Fruit fly (Drosophila melanogaster) whole organism, embryonic: ENCODE data around the gene bark.

Source experiments
- ATbp ChIP-seq: fragments of 200-800 bp; sonication (Bioruptor generic); optimal IDR thresholded peaks from 2 replicates; lab custom pipeline; 2017; ENCODE audit warnings: missing biosample characterization, mild to moderate bottlenecking, missing genetic modification characterization, missing genetic modification reagents
- Atf6 ChIP-seq: fragments of 200-800 bp; sonication (Bioruptor generic); IDR thresholded peaks from 2 replicates; pipeline ENCODE4 v1.3.6; 2022; ENCODE audit warnings: missing biosample characterization, missing genetic modification characterization
- B-H2 ChIP-seq: fragments of 200-800 bp; sonication (Bioruptor generic); optimal IDR thresholded peaks from 2 replicates; lab custom pipeline; 2018; ENCODE audit warnings: missing biosample characterization, mild to moderate bottlenecking, missing genetic modification characterization
- Bteb2 ChIP-seq: fragments of 200-800 bp; sonication (Bioruptor generic); optimal IDR thresholded peaks from 2 replicates; lab custom pipeline; 2016; ENCODE audit warnings: missing biosample characterization, missing genetic modification characterization
- CG10366 ChIP-seq: fragments of 200-800 bp; sonication (Bioruptor generic); IDR thresholded peaks from 2 replicates; pipeline ENCODE4 v1.3.6; 2022; ENCODE audit warnings: missing biosample characterization, missing genetic modification characterization
- CG11504 ChIP-seq: fragments of 200-800 bp; sonication (Bioruptor generic); optimal IDR thresholded peaks from 3 replicates; lab custom pipeline; 2019; ENCODE audit warnings: missing biosample characterization, mild to moderate bottlenecking, missing genetic modification characterization, moderate library complexity
- CG12219 ChIP-seq: fragments of 200-800 bp; sonication (Bioruptor generic); optimal IDR thresholded peaks from 3 replicates; lab custom pipeline; 2018; ENCODE audit warnings: missing biosample characterization, mild to moderate bottlenecking, missing genetic modification characterization
- CG13775 ChIP-seq: fragments of 200-800 bp; sonication (Bioruptor generic); optimal IDR thresholded peaks from 3 replicates; lab custom pipeline; 2017; ENCODE audit warnings: missing biosample characterization, mild to moderate bottlenecking, missing genetic modification characterization
- CG14965 ChIP-seq: fragments of 200-800 bp; sonication (Bioruptor generic); optimal IDR thresholded peaks from 2 replicates; lab custom pipeline; 2016; ENCODE audit warnings: missing biosample characterization, missing genetic modification characterization, borderline replicate concordance
- CG1602 ChIP-seq: fragments of 200-800 bp; sonication (Bioruptor generic); optimal IDR thresholded peaks from 3 replicates; lab custom pipeline; 2016; ENCODE audit warnings: missing biosample characterization, missing genetic modification characterization
- CG17186 ChIP-seq: fragments of 200-800 bp; sonication (Bioruptor generic); optimal IDR thresholded peaks from 3 replicates; lab custom pipeline; 2017; ENCODE audit warnings: missing biosample characterization, missing genetic modification reagents, missing genetic modification characterization
- CG17568 ChIP-seq: fragments of 200-800 bp; sonication (Bioruptor generic); optimal IDR thresholded peaks from 2 replicates; lab custom pipeline; 2018; ENCODE audit warnings: missing biosample characterization, mild to moderate bottlenecking, missing genetic modification characterization, moderate library complexity
- CG17612 ChIP-seq: fragments of 200-800 bp; sonication (Bioruptor generic); IDR thresholded peaks from 2 replicates; pipeline ENCODE4 v1.3.6; 2022; ENCODE audit warnings: missing biosample characterization, missing genetic modification characterization
- CG17829 ChIP-seq: fragments of 200-800 bp; optimal IDR thresholded peaks from 2 replicates; lab custom pipeline; 2019; ENCODE audit warnings: missing biosample characterization, mild to moderate bottlenecking, missing genetic modification characterization, moderate library complexity
- CG2129 ChIP-seq: fragments of 200-800 bp; sonication (Bioruptor generic); IDR thresholded peaks from 2 replicates; pipeline ENCODE4 v1.3.6; 2022; ENCODE audit warnings: missing biosample characterization, missing genetic modification characterization; ENCODE audit not compliant: partially characterized antibody
- CG3847 ChIP-seq: fragments of 200-800 bp; sonication (Bioruptor generic); IDR thresholded peaks from 2 replicates; pipeline ENCODE4 v1.3.6; 2022; ENCODE audit warnings: missing biosample characterization, missing genetic modification characterization
- CG4854 ChIP-seq: fragments of 200-800 bp; sonication (Bioruptor generic); optimal IDR thresholded peaks from 2 replicates; lab custom pipeline; 2016; ENCODE audit warnings: missing biosample characterization, missing genetic modification characterization, inconsistent platforms
- CTCF ChIP-seq: fragments of 200-800 bp; sonication (Bioruptor generic); optimal IDR thresholded peaks from 2 replicates; lab custom pipeline; 2017; ENCODE audit warnings: missing biosample characterization, mild to moderate bottlenecking, missing genetic modification characterization, moderate library complexity
- Camta ChIP-seq: fragments of 200-800 bp; sonication (Bioruptor generic); optimal IDR thresholded peaks from 2 replicates; lab custom pipeline; 2016; ENCODE audit warnings: missing biosample characterization, missing genetic modification characterization
- Dek ChIP-seq: fragments of 200-800 bp; sonication (Bioruptor generic); optimal IDR thresholded peaks from 3 replicates; lab custom pipeline; 2019; ENCODE audit warnings: missing biosample characterization, mild to moderate bottlenecking, missing genetic modification characterization, moderate library complexity
- Dip3 ChIP-seq: fragments of 200-800 bp; sonication (Bioruptor generic); optimal IDR thresholded peaks from 3 replicates; lab custom pipeline; 2016; ENCODE audit warnings: missing biosample characterization, missing genetic modification characterization
- MTF-1 ChIP-seq: fragments of 200-800 bp; sonication (Bioruptor generic); optimal IDR thresholded peaks from 2 replicates; lab custom pipeline; 2018; ENCODE audit warnings: missing biosample characterization, mild to moderate bottlenecking, missing genetic modification characterization, borderline replicate concordance
- NK7.1 ChIP-seq: fragments of 200-800 bp; sonication (Bioruptor generic); optimal IDR thresholded peaks from 3 replicates; lab custom pipeline; 2016; ENCODE audit warnings: missing biosample characterization, missing genetic modification characterization
- Nf-YA ChIP-seq: fragments of 200-800 bp; sonication (Bioruptor generic); IDR thresholded peaks from 2 replicates; pipeline ENCODE4 v1.3.6; 2022; ENCODE audit warnings: missing biosample characterization, missing genetic modification characterization
- Nf-YC ChIP-seq: fragments of 200-800 bp; optimal IDR thresholded peaks from 3 replicates; lab custom pipeline; 2019; ENCODE audit warnings: missing biosample characterization, mild to moderate bottlenecking, missing genetic modification characterization, moderate library complexity
- Oaz ChIP-seq: fragments of 200-800 bp; sonication (Bioruptor generic); IDR thresholded peaks from 2 replicates; pipeline ENCODE4 v1.3.6; 2022; ENCODE audit warnings: missing biosample characterization, missing genetic modification characterization
- PHDP ChIP-seq: fragments of 200-800 bp; sonication (Bioruptor generic); optimal IDR thresholded peaks from 3 replicates; lab custom pipeline; 2018; ENCODE audit warnings: missing biosample characterization, mild to moderate bottlenecking, missing genetic modification characterization, moderate library complexity
- Poxn ChIP-seq: fragments of 200-800 bp; sonication (Bioruptor generic); IDR thresholded peaks from 2 replicates; pipeline ENCODE4 v1.3.6; 2022; ENCODE audit warnings: missing biosample characterization, missing genetic modification characterization
- Xrp1 ChIP-seq: fragments of 200-800 bp; sonication (Bioruptor generic); IDR thresholded peaks from 2 replicates; pipeline ENCODE4 v1.3.6; 2022; ENCODE audit warnings: missing biosample characterization, missing genetic modification characterization
- ems ChIP-seq: fragments of 200-800 bp; sonication (Bioruptor generic); optimal IDR thresholded peaks from 3 replicates; lab custom pipeline; 2016; ENCODE audit warnings: missing biosample characterization, missing genetic modification characterization
- fd3F ChIP-seq: fragments of 200-800 bp; sonication (Bioruptor generic); optimal IDR thresholded peaks from 2 replicates; lab custom pipeline; 2018; ENCODE audit warnings: missing biosample characterization, mild to moderate bottlenecking, missing genetic modification characterization, moderate library complexity
- gem ChIP-seq: fragments of 200-800 bp; sonication (Bioruptor generic); optimal IDR thresholded peaks from 2 replicates; lab custom pipeline; 2019; ENCODE audit warnings: missing biosample characterization, mild to moderate bottlenecking, missing genetic modification characterization, moderate library complexity
- gsb-n ChIP-seq: fragments of 200-800 bp; sonication (Bioruptor generic); optimal IDR thresholded peaks from 3 replicates; lab custom pipeline; 2018; ENCODE audit warnings: missing biosample characterization, mild to moderate bottlenecking, missing genetic modification characterization
- hbn ChIP-seq: fragments of 200-800 bp; sonication (Bioruptor generic); IDR thresholded peaks from 2 replicates; pipeline ENCODE4 v1.3.6; 2022; ENCODE audit warnings: missing biosample characterization, missing genetic modification characterization; ENCODE audit not compliant: partially characterized antibody
- her ChIP-seq: fragments of 200-800 bp; sonication (Bioruptor generic); optimal IDR thresholded peaks from 2 replicates; lab custom pipeline; 2016; ENCODE audit warnings: missing biosample characterization, missing genetic modification characterization
- ind ChIP-seq: fragments of 200-800 bp; sonication (Bioruptor generic); optimal IDR thresholded peaks from 3 replicates; lab custom pipeline; 2016; ENCODE audit warnings: missing biosample characterization, missing genetic modification characterization
- jing ChIP-seq: fragments of 200-800 bp; sonication (Bioruptor generic); optimal IDR thresholded peaks from 2 replicates; lab custom pipeline; 2018; ENCODE audit warnings: missing biosample characterization, mild to moderate bottlenecking, missing genetic modification characterization
- kah ChIP-seq: fragments of 200-800 bp; sonication (Bioruptor generic); optimal IDR thresholded peaks from 2 replicates; lab custom pipeline; 2018; ENCODE audit warnings: missing biosample characterization, mild to moderate bottlenecking, missing genetic modification characterization
- oc ChIP-seq: fragments of 200-800 bp; sonication (Bioruptor generic); optimal IDR thresholded peaks from 2 replicates; lab custom pipeline; 2018; ENCODE audit warnings: missing biosample characterization, mild to moderate bottlenecking, missing genetic modification characterization, moderate library complexity
- org-1 ChIP-seq: fragments of 200-800 bp; sonication (Bioruptor generic); optimal IDR thresholded peaks from 2 replicates; lab custom pipeline; 2017; ENCODE audit warnings: missing biosample characterization, missing genetic modification characterization
- pnt ChIP-seq: fragments of 200-800 bp; sonication (Bioruptor generic); optimal IDR thresholded peaks from 3 replicates; lab custom pipeline; 2016; ENCODE audit warnings: missing biosample characterization, missing genetic modification characterization
- prd ChIP-seq, 3 experiments: fragments of >200 bp in 2 of 3; fragments of 200-800 bp in 1 of 3; sonication (Bioruptor generic) in 1 of 3; optimal IDR thresholded peaks in 2 of 3; IDR thresholded peaks in 1 of 3; 2 replicates in 2 of 3; 3 replicates in 1 of 3; pipeline versions ENCODE4 v1.3.6 to Lab custom; 2017 to 2022; ENCODE audit warnings: missing biosample characterization in 1 of 3, missing genetic modification characterization in 1 of 3
- pum ChIP-seq: fragments of 200-800 bp; sonication (Bioruptor generic); optimal IDR thresholded peaks from 2 replicates; lab custom pipeline; 2016; ENCODE audit warnings: missing biosample characterization, missing genetic modification characterization
- scrt ChIP-seq: fragments of 200-800 bp; sonication (Bioruptor generic); optimal IDR thresholded peaks from 2 replicates; lab custom pipeline; 2018; ENCODE audit warnings: missing biosample characterization, mild to moderate bottlenecking, missing genetic modification characterization, moderate library complexity
- sisA ChIP-seq: fragments of 200-800 bp; sonication (Bioruptor generic); IDR thresholded peaks from 2 replicates; pipeline ENCODE4 v1.3.6; 2022; ENCODE audit warnings: missing biosample characterization, missing genetic modification characterization
- slbo ChIP-seq: fragments of 200-800 bp; sonication (Bioruptor generic); IDR thresholded peaks from 2 replicates; pipeline ENCODE4 v1.3.6; 2022; ENCODE audit warnings: missing biosample characterization, missing genetic modification characterization
- slou ChIP-seq: fragments of 200-800 bp; sonication (Bioruptor generic); optimal IDR thresholded peaks from 3 replicates; lab custom pipeline; 2016; ENCODE audit warnings: missing biosample characterization, missing genetic modification characterization
- tio ChIP-seq: fragments of 200-800 bp; sonication (Bioruptor generic); optimal IDR thresholded peaks from 2 replicates; lab custom pipeline; 2017; ENCODE audit warnings: missing biosample characterization, missing genetic modification characterization, inconsistent platforms
- unc-4 ChIP-seq: fragments of 200-800 bp; sonication (Bioruptor generic); IDR thresholded peaks from 2 replicates; pipeline ENCODE4 v1.3.6; 2022; ENCODE audit warnings: missing biosample characterization, missing genetic modification characterization; ENCODE audit not compliant: partially characterized antibody
- vfl ChIP-seq: fragments of 200-800 bp; sonication (Bioruptor generic); optimal IDR thresholded peaks from 2 replicates; lab custom pipeline; 2016; ENCODE audit warnings: missing biosample characterization, missing genetic modification characterization

Gene bark

DNA sequence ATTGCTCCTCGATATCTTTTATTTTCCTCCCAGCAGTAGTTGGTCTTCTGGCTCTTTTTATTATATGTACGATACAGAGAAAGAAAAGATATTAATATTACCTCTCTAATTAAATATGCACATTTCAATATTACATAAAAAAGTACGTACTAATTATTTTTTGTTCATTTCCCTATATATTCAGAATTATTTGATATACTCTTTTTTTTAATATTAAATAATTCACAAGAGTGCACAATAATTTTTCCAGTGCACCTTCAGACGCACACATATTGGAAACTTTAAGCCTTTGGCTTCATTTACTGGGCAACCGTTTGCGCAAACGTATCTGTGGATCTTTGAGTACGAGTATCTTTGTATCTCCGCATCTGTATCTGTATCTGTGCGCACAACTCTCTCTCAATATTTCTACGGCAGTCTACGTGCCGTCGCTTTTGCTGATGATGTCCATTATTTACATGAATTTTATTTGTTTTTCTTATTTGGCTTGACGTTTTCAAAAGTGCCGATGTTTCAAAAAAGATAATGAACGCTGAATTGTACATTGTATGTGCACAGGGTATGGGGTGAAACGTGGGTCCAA, 10.3 kb upstream of the bark start (continued):
- peak; percentile 84 for TF ChIP-seq CG1602 (GFP tag; lab: Kevin White, UChicago)
- peak; percentile 72 for TF ChIP-seq ind (GFP tag; lab: Kevin White, UChicago)
- TF ChIP-seq Dip3 = no peak
- peak; percentile 64 for TF ChIP-seq scrt (GFP tag; lab: Kevin White, UChicago)
- TF ChIP-seq CG17612 (GFP tag; lab: Robert Waterston, UW) = peak; percentile 46
- no peak for TF ChIP-seq Oaz
- peak; percentile 69 for TF ChIP-seq Nf-YA (GFP tag; lab: Robert Waterston, UW)
- TF ChIP-seq NK7.1 = peak; percentile 2
- TF ChIP-seq CTCF (GFP tag; lab: Kevin White, UChicago) = no peak
- TF ChIP-seq Bteb2 (GFP tag; lab: Kevin White, UChicago) = no peak
- peak; percentile 60 for TF ChIP-seq CG3847 (GFP tag; lab: Robert Waterston, UW)
- TF ChIP-seq fd3F = peak; percentile 76
- no peak for TF ChIP-seq vfl (GFP tag; lab: Kevin White, UChicago)
- peak; percentile 96 for TF ChIP-seq gem (tag; lab: Kevin White, UChicago)
- TF ChIP-seq Atf6 (GFP tag; lab: Robert Waterston, UW) = peak; percentile 84
- peak; percentile 92 for TF ChIP-seq Xrp1
- no peak for TF ChIP-seq jing (GFP tag; lab: Kevin White, UChicago)
- TF ChIP-seq ems (GFP tag; lab: Kevin White, UChicago) = no peak
- TF ChIP-seq CG14965 (GFP tag; lab: Kevin White, UChicago) = no peak
- peak; percentile 1 for TF ChIP-seq CG17186 (GFP tag; lab: Kevin White, UChicago)
- TF ChIP-seq kah (GFP tag; lab: Kevin White, UChicago) = peak; percentile 82
- no peak for TF ChIP-seq B-H2
- TF ChIP-seq sisA (GFP tag; lab: Robert Waterston, UW) = peak; percentile 73
- peak; percentile 93 for TF ChIP-seq CG11504
- no peak for TF ChIP-seq her (GFP tag; lab: Kevin White, UChicago)
- TF ChIP-seq hbn (GFP tag; lab: Robert Waterston, UW) = no peak
- peak; percentile 97 for TF ChIP-seq CG17829 (tag; lab: Kevin White, UChicago)
- peak; percentile 91 for TF ChIP-seq PHDP
- TF ChIP-seq CG13775 = peak; percentile 83
- peak; percentile 77 for TF ChIP-seq ATbp (GFP tag; lab: Kevin White, UChicago)
- TF ChIP-seq prd (optimal IDR thresholded peaks at IDR 0.05; lab: Kevin White, UChicago) = no peak
- peak; percentile 90 for TF ChIP-seq prd (GFP tag; IDR thresholded peaks at IDR 0.05; lab: Robert Waterston, UW)
- TF ChIP-seq gsb-n = peak; percentile 92
- TF ChIP-seq tio (GFP tag; lab: Kevin White, UChicago) = peak; percentile 84
- no peak for TF ChIP-seq unc-4 (GFP tag; lab: Robert Waterston, UW)
- TF ChIP-seq pum (GFP tag; lab: Kevin White, UChicago) = no peak
- peak; percentile 69 for TF ChIP-seq org-1
- TF ChIP-seq oc (tag; lab: Kevin White, UChicago) = peak; percentile 90
- peak; percentile 84 for TF ChIP-seq slbo
- TF ChIP-seq Nf-YC (tag; lab: Kevin White, UChicago) = peak; percentile 75
- no peak for TF ChIP-seq CG2129 (GFP tag; lab: Robert Waterston, UW)
- peak; percentile 24 for TF ChIP-seq CG4854 (GFP tag; lab: Kevin White, UChicago)
- no peak for TF ChIP-seq slou (GFP tag; lab: Kevin White, UChicago)
- TF ChIP-seq Poxn (GFP tag; lab: Robert Waterston, UW) = no peak
- TF ChIP-seq Camta (GFP tag; lab: Kevin White, UChicago) = peak; percentile 11
- TF ChIP-seq MTF-1 (GFP tag; lab: Kevin White, UChicago) = peak; percentile 23
- no peak for TF ChIP-seq pnt (GFP tag; lab: Kevin White, UChicago)
- peak; percentile 71 for TF ChIP-seq CG10366 (GFP tag; lab: Robert Waterston, UW)
- TF ChIP-seq CG12219 (GFP tag; lab: Kevin White, UChicago) = peak; percentile 37
- peak; percentile 53 for TF ChIP-seq CG17568 (GFP tag; lab: Kevin White, UChicago)
- TF ChIP-seq Dek = peak; percentile 84
